Fruit fly (Drosophila melanogaster): ENCODE data around the gene Sr-CIV.

Sr-CIV gene

DNA sequence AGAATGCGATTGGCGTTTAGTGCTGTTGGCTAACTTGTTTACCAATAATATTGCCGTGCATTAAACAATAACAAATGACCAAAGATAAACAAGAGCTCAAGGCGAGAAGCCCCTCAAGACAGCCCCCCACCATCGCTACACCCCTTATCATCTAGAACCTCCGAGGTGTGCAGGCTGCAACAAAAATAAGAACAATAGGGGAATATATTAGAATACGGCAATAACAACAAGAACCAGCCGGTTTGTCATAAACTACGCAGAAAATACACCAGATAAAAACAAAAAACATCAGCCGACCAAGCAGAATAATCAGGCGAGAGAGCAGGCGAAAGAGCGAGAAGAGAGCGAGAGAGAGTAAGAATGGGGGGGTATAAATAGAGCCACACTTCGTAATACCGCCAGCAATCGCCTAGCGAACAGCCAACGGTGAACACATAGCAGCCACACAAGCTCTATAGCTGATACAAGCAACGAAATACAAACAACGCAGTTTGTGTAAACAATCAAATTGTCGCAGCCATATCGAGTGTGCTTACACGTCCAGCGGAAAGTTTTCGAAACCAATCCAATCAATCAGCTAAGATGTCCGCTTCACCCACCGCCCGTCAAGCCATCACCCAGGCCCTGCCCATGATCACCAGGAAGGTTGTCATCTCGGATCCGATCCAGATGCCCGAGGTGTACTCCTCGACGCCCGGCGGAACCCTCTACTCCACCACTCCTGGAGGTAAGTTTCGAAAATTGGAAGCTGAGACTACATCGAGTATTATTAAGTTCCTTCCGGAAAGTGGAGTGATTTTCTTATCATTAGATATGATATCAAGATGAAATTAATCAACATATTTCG is 45.6 kb downstream of the Sr-CIV start, which contains the start of gene Thor (continued):
- peak; percentile 89 for TF ChIP-seq Deaf1 (tag; optimal IDR thresholded peaks at IDR 0.05)
- TF ChIP-seq gem (tag; optimal IDR thresholded peaks at IDR 0.05): peak; percentile 17
- no peak for TF ChIP-seq stwl (tag; optimal IDR thresholded peaks at IDR 0.05)
- no peak for TF ChIP-seq CG2116 (GFP tag; optimal IDR thresholded peaks at IDR 0.05)
- peak; percentile 88 for TF ChIP-seq CG2199 (GFP tag; IDR thresholded peaks at IDR 0.05)
- no peak for TF ChIP-seq Dip2 (GFP tag; IDR thresholded peaks at IDR 0.05)
- TF ChIP-seq C15 (GFP tag; IDR thresholded peaks at IDR 0.05): no peak
- TF ChIP-seq Ets97D (GFP tag; optimal IDR thresholded peaks at IDR 0.05): no peak
- peak; percentile 40 to 41 for TF ChIP-seq Hr51 (GFP tag; optimal IDR thresholded peaks at IDR 0.05)
- no peak for TF ChIP-seq CG7271 (tag; optimal IDR thresholded peaks at IDR 0.05)
- peak; percentile 43; the same call in 1 of the 2 replicates for TF ChIP-seq CG43689 (GFP tag; IDR thresholded peaks at IDR 0.05)
- peak; percentile 80 for TF ChIP-seq HmgZ (tag; optimal IDR thresholded peaks at IDR 0.05)
- TF ChIP-seq chn (GFP tag; optimal IDR thresholded peaks at IDR 0.05): peak; percentile 64
- peak; percentile 55; the same call in 1 of the 3 replicates for TF ChIP-seq HLH4C (GFP tag; IDR thresholded peaks at IDR 0.05; ENCODE audit: partially characterized antibody)
- TF ChIP-seq CG8290 (GFP tag; optimal IDR thresholded peaks at IDR 0.05): no peak
- peak; percentile 65 to 94 for TF ChIP-seq CG8290 (tag; optimal IDR thresholded peaks at IDR 0.05)
- TF ChIP-seq onecut (GFP tag; IDR thresholded peaks at IDR 0.05): peak; percentile 69
- TF ChIP-seq Bdp1 (GFP tag; optimal IDR thresholded peaks at IDR 0.05): peak; percentile 63
- TF ChIP-seq unc-4 (GFP tag; IDR thresholded peaks at IDR 0.05; ENCODE audit: partially characterized antibody): peak; percentile 39; the same call in 1 of the 2 replicates
- no peak for TF ChIP-seq Oli (tag; optimal IDR thresholded peaks at IDR 0.05)
- TF ChIP-seq CG5953 (GFP tag; IDR thresholded peaks at IDR 0.05): peak; percentile 86
- peak; percentile 44 for TF ChIP-seq bigmax (GFP tag; optimal IDR thresholded peaks at IDR 0.05)
- TF ChIP-seq cad (GFP tag; optimal IDR thresholded peaks at IDR 0.05): no peak
- no peak for TF ChIP-seq Sry-β (GFP tag; optimal IDR thresholded peaks at IDR 0.05)
- TF ChIP-seq CG18599 (GFP tag; optimal IDR thresholded peaks at IDR 0.05): peak; percentile 85
- peak; percentile 35 for TF ChIP-seq Xbp1 (GFP tag; optimal IDR thresholded peaks at IDR 0.05)
- peak; percentile 54 for TF ChIP-seq CG2202 (tag; optimal IDR thresholded peaks at IDR 0.05)
- peak; percentile 32 for TF ChIP-seq CG10654 (GFP tag; optimal IDR thresholded peaks at IDR 0.05)
- peak; percentile 49 for TF ChIP-seq Max (GFP tag; optimal IDR thresholded peaks at IDR 0.05)
- peak; percentile 46 for TF ChIP-seq CG31365 (tag; optimal IDR thresholded peaks at IDR 0.05)
- peak; percentile 81 for TF ChIP-seq BtbVII (GFP tag; optimal IDR thresholded peaks at IDR 0.05)

DNA sequence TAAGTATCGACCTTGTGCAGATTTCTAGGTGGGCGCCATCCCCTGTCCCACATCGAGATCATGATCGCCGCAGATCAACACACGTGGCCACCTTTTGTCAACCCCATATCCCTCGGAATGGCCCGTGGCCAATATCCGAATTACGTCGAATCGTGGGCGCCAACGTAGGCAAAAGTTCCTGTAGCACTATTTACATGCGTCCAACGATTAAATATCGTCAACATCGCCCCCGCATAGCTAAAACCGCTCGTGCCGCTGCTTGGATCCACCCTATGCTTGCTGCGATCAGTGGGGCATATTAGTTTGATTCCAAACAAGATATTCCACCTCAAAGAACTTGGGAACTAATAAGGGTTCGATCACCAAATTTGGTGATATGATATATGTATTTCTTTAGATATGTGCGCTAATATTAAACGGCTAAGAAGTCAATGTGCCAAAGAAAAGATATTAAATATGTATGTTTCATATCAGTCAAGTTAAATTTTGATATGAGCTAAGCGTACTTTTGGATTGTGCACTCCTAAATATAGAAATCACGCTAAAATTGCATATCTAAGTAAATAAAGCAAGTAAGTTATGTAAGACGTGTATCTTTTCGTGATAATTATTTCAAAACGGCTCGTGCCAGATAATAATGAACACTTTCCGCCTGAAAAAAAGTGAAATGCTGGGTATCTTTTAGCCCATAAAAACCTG is 46.6 kb downstream of the Sr-CIV start:
- TF ChIP-seq chinmo (GFP tag; IDR thresholded peaks at IDR 0.05; ENCODE audit: partially characterized antibody) (peak; percentile 53; the same call in 1 of the 4 replicates), CG14014 (GFP tag; IDR thresholded peaks at IDR 0.05) (peak; percentile 48; the same call in 1 of the 2 replicates), sima (GFP tag; optimal IDR thresholded peaks at IDR 0.05) (no peak), CG10543 (GFP tag; optimal IDR thresholded peaks at IDR 0.05) (peak; percentile 52), CG17568 (GFP tag; optimal IDR thresholded peaks at IDR 0.05) (no peak), CG3163 (GFP tag; optimal IDR thresholded peaks at IDR 0.05) (peak; percentile 5), Drgx (GFP tag; IDR thresholded peaks at IDR 0.05) (peak; percentile 28; the same call in 1 of the 2 replicates), bowl (GFP tag; IDR thresholded peaks at IDR 0.05) (no peak), CG1602 (GFP tag; optimal IDR thresholded peaks at IDR 0.05) (peak; percentile 1), twi (tag; optimal IDR thresholded peaks at IDR 0.05) (no peak), exex (tag; optimal IDR thresholded peaks at IDR 0.05) (no peak), Hey (tag; optimal IDR thresholded peaks at IDR 0.05) (no peak), gro (GFP tag; optimal IDR thresholded peaks at IDR 0.05) (peak; percentile 1), CG12942 (GFP tag; optimal IDR thresholded peaks at IDR 0.05) (peak; percentile 47), psq (GFP tag; optimal IDR thresholded peaks at IDR 0.05) (no peak), grau (tag; optimal IDR thresholded peaks at IDR 0.05) (peak; percentile 56), br (optimal IDR thresholded peaks at IDR 0.05) (no peak), Stat92E (GFP tag; optimal IDR thresholded peaks at IDR 0.05) (no peak)

All from whole organism, embryonic.